Fruit fly (Drosophila melanogaster) whole organism, embryonic: ENCODE results near the gene asp.
A peak's percentile ranks its signal among the peaks of the same experiment; 100 is the strongest.

Source experiments
- Blimp-1 ChIP-seq: fragments of 200-800 bp; sonication (Bioruptor generic); optimal IDR thresholded peaks from 3 replicates; lab custom pipeline; 2018; ENCODE audit warnings: missing biosample characterization, missing genetic modification characterization, mild to moderate bottlenecking, moderate library complexity, missing genetic modification reagents
- BtbVII ChIP-seq: fragments of 200-800 bp; sonication (Bioruptor generic); optimal IDR thresholded peaks from 3 replicates; lab custom pipeline; 2017; ENCODE audit warnings: missing biosample characterization, mild to moderate bottlenecking, missing genetic modification characterization
- Bteb2 ChIP-seq: fragments of 200-800 bp; sonication (Bioruptor generic); optimal IDR thresholded peaks from 2 replicates; lab custom pipeline; 2016; ENCODE audit warnings: missing biosample characterization, missing genetic modification characterization
- CG11247 ChIP-seq: fragments of 200-800 bp; sonication (Bioruptor generic); IDR thresholded peaks from 2 replicates; pipeline ENCODE4 v1.3.6; 2022; ENCODE audit warnings: missing biosample characterization, missing genetic modification characterization
- CG13287 ChIP-seq: fragments of 200-800 bp; sonication (Bioruptor generic); IDR thresholded peaks from 2 replicates; pipeline ENCODE4 v1.3.6; 2022; ENCODE audit warnings: missing biosample characterization, missing genetic modification characterization; ENCODE audit not compliant: partially characterized antibody
- CG14441 ChIP-seq: fragments of 200-800 bp; sonication (Bioruptor generic); IDR thresholded peaks from 2 replicates; pipeline ENCODE4 v1.3.6; 2022; ENCODE audit warnings: missing biosample characterization, missing genetic modification characterization
- CG14860 ChIP-seq: fragments of 200-800 bp; sonication (Bioruptor generic); IDR thresholded peaks from 3 replicates; pipeline ENCODE4 v1.3.6; 2022; ENCODE audit warnings: missing biosample characterization, missing genetic modification characterization; ENCODE audit not compliant: partially characterized antibody
- CG15514 ChIP-seq: fragments of 200-800 bp; sonication (Bioruptor generic); optimal IDR thresholded peaks from 3 replicates; lab custom pipeline; 2017; ENCODE audit warnings: missing biosample characterization, missing genetic modification characterization, mild to moderate bottlenecking, moderate library complexity, missing genetic modification reagents
- CG1603 ChIP-seq: fragments of 200-800 bp; sonication (Bioruptor generic); optimal IDR thresholded peaks from 2 replicates; lab custom pipeline; 2019; ENCODE audit warnings: missing biosample characterization, mild to moderate bottlenecking, missing genetic modification characterization, moderate library complexity
- CG1832 ChIP-seq: fragments of 200-800 bp; sonication (Bioruptor generic); optimal IDR thresholded peaks from 2 replicates; lab custom pipeline; 2017; ENCODE audit warnings: missing biosample characterization, mild to moderate bottlenecking, missing genetic modification characterization, inconsistent platforms
- CG18619 ChIP-seq: fragments of 200-800 bp; sonication (Bioruptor generic); optimal IDR thresholded peaks from 3 replicates; lab custom pipeline; 2017; ENCODE audit warnings: missing biosample characterization, mild to moderate bottlenecking, missing genetic modification characterization
- CG2120 ChIP-seq: fragments of 200-800 bp; sonication (Bioruptor generic); optimal IDR thresholded peaks from 3 replicates; lab custom pipeline; 2016; ENCODE audit warnings: missing biosample characterization, missing genetic modification characterization
- CG3281 ChIP-seq: fragments of 200-800 bp; sonication (Bioruptor generic); optimal IDR thresholded peaks from 3 replicates; lab custom pipeline; 2017; ENCODE audit warnings: missing biosample characterization, mild to moderate bottlenecking, missing genetic modification characterization
- CG3847 ChIP-seq: fragments of 200-800 bp; sonication (Bioruptor generic); IDR thresholded peaks from 2 replicates; pipeline ENCODE4 v1.3.6; 2022; ENCODE audit warnings: missing biosample characterization, missing genetic modification characterization
- CG5180 ChIP-seq: fragments of 200-800 bp; sonication (Bioruptor generic); optimal IDR thresholded peaks from 3 replicates; lab custom pipeline; 2017; ENCODE audit warnings: missing biosample characterization, missing genetic modification characterization, mild to moderate bottlenecking, moderate library complexity, missing genetic modification reagents
- CG6683 ChIP-seq: fragments of 200-800 bp; sonication (Bioruptor generic); optimal IDR thresholded peaks from 2 replicates; lab custom pipeline; 2017; ENCODE audit warnings: missing biosample characterization, mild to moderate bottlenecking, missing genetic modification characterization, missing genetic modification reagents
- CG6689 ChIP-seq: fragments of 200-800 bp; sonication (Bioruptor generic); IDR thresholded peaks from 2 replicates; pipeline ENCODE4 v1.3.6; 2022; ENCODE audit warnings: missing biosample characterization, missing genetic modification characterization
- CG6765 ChIP-seq: fragments of 200-800 bp; sonication (Bioruptor generic); optimal IDR thresholded peaks from 3 replicates; lab custom pipeline; 2017; ENCODE audit warnings: missing biosample characterization, mild to moderate bottlenecking, missing genetic modification characterization
- Dfd ChIP-seq, 2 experiments: fragments of >200 bp; optimal IDR thresholded peaks; 2 replicates each; lab custom pipeline; 2017; ENCODE audit warnings: missing biosample characterization in 2 of 2, missing genetic modification characterization in 2 of 2
- Dp ChIP-seq: fragments of 200-800 bp; sonication (Bioruptor generic); optimal IDR thresholded peaks from 2 replicates; lab custom pipeline; 2018; ENCODE audit warnings: missing biosample characterization, mild to moderate bottlenecking, missing genetic modification characterization, moderate library complexity
- E2f2 ChIP-seq: fragments of 200-800 bp; sonication (Bioruptor generic); IDR thresholded peaks from 2 replicates; pipeline ENCODE4 v1.3.6; 2022; ENCODE audit warnings: missing biosample characterization, missing genetic modification characterization
- Ets65A ChIP-seq: fragments of 200-800 bp; sonication (Bioruptor generic); peaks from one replicate; lab custom pipeline; 2016; ENCODE audit warnings: missing biosample characterization, missing genetic modification characterization
- Ets97D ChIP-seq: fragments of 200-800 bp; sonication (Bioruptor generic); optimal IDR thresholded peaks from 3 replicates; lab custom pipeline; 2016; ENCODE audit warnings: missing biosample characterization, missing genetic modification characterization
- Fer2 ChIP-seq: fragments of 200-800 bp; sonication (Bioruptor generic); optimal IDR thresholded peaks from 2 replicates; lab custom pipeline; 2018; ENCODE audit warnings: missing biosample characterization, mild to moderate bottlenecking, missing genetic modification characterization, moderate library complexity
- MBD-R2 ChIP-seq: fragments of 200-800 bp; sonication (Bioruptor generic); IDR thresholded peaks from 2 replicates; pipeline ENCODE4 v1.3.6; 2022; ENCODE audit warnings: missing biosample characterization, missing genetic modification characterization
- Myb ChIP-seq: fragments of 200-800 bp; sonication (Bioruptor generic); optimal IDR thresholded peaks from 2 replicates; lab custom pipeline; 2016; ENCODE audit warnings: missing biosample characterization, missing genetic modification characterization
- NK7.1 ChIP-seq: fragments of 200-800 bp; sonication (Bioruptor generic); optimal IDR thresholded peaks from 3 replicates; lab custom pipeline; 2016; ENCODE audit warnings: missing biosample characterization, missing genetic modification characterization
- Scr ChIP-seq: fragments of 200-800 bp; sonication (Bioruptor generic); IDR thresholded peaks from 2 replicates; pipeline ENCODE4 v1.3.6; 2022; ENCODE audit warnings: missing biosample characterization, missing genetic modification characterization; ENCODE audit not compliant: partially characterized antibody
- abd-A ChIP-seq: fragments of 200-800 bp; sonication (Bioruptor generic); optimal IDR thresholded peaks from 3 replicates; lab custom pipeline; 2019; ENCODE audit warnings: missing biosample characterization, mild to moderate bottlenecking, missing genetic modification characterization, moderate library complexity
- amos ChIP-seq: fragments of 200-800 bp; sonication (Bioruptor generic); IDR thresholded peaks from 2 replicates; pipeline ENCODE4 v1.3.6; 2022; ENCODE audit warnings: missing biosample characterization, missing genetic modification characterization; ENCODE audit not compliant: partially characterized antibody
- danr ChIP-seq: fragments of 200-800 bp; sonication (Bioruptor generic); IDR thresholded peaks from 2 replicates; pipeline ENCODE4 v1.3.6; 2022; ENCODE audit warnings: missing biosample characterization, missing genetic modification characterization
- gfzf ChIP-seq: fragments of 200-800 bp; sonication (Bioruptor generic); optimal IDR thresholded peaks from 2 replicates; lab custom pipeline; 2016; ENCODE audit warnings: missing biosample characterization, mild to moderate bottlenecking, missing genetic modification characterization, moderate library complexity
- grn ChIP-seq: fragments of 200-800 bp; sonication (Bioruptor generic); optimal IDR thresholded peaks from 3 replicates; lab custom pipeline; 2017; ENCODE audit warnings: missing biosample characterization, missing genetic modification characterization
- gro ChIP-seq: fragments of 200-800 bp; sonication (Bioruptor generic); optimal IDR thresholded peaks from 2 replicates; lab custom pipeline; 2016; ENCODE audit warnings: missing biosample characterization, missing genetic modification characterization
- gt ChIP-seq: fragments of 200-800 bp; sonication (Bioruptor generic); IDR thresholded peaks from 2 replicates; pipeline ENCODE4 v1.3.6; 2022; ENCODE audit warnings: missing biosample characterization, missing genetic modification characterization
- hkb ChIP-seq, 2 experiments: fragments of 200-800 bp in 1 of 2; fragments of >200 bp in 1 of 2; sonication (Bioruptor generic) in 1 of 2; IDR thresholded peaks in 1 of 2; optimal IDR thresholded peaks in 1 of 2; 2 replicates each; pipeline versions ENCODE4 v1.3.6 to Lab custom; 2017 to 2022; ENCODE audit warnings: missing biosample characterization in 1 of 2, missing genetic modification characterization in 1 of 2
- klu ChIP-seq: fragments of 200-800 bp; sonication (Bioruptor generic); IDR thresholded peaks from 2 replicates; pipeline ENCODE4 v1.3.6; 2022; ENCODE audit warnings: missing biosample characterization, missing genetic modification characterization
- lab ChIP-seq: fragments of 200-800 bp; sonication (Bioruptor generic); optimal IDR thresholded peaks from 3 replicates; lab custom pipeline; 2017; ENCODE audit warnings: missing biosample characterization, missing genetic modification characterization, mild to moderate bottlenecking, moderate library complexity, missing genetic modification reagents
- lmd ChIP-seq: fragments of 200-800 bp; sonication (Bioruptor generic); IDR thresholded peaks from 2 replicates; pipeline ENCODE4 v1.3.6; 2022; ENCODE audit warnings: missing biosample characterization, missing genetic modification characterization
- lola ChIP-seq, 3 experiments: fragments of >200 bp in 2 of 3; fragments of 200-800 bp in 1 of 3; sonication (Bioruptor generic) in 1 of 3; optimal IDR thresholded peaks; 2 replicates each; lab custom pipeline; 2017 to 2019; ENCODE audit warnings: missing biosample characterization in 3 of 3, missing genetic modification characterization in 3 of 3, mild to moderate bottlenecking in 1 of 3, moderate library complexity in 1 of 3
- luna ChIP-seq: fragments of 200-800 bp; sonication (Bioruptor generic); optimal IDR thresholded peaks from 2 replicates; lab custom pipeline; 2016; ENCODE audit warnings: missing biosample characterization, missing genetic modification characterization
- org-1 ChIP-seq: fragments of 200-800 bp; sonication (Bioruptor generic); optimal IDR thresholded peaks from 2 replicates; lab custom pipeline; 2017; ENCODE audit warnings: missing biosample characterization, missing genetic modification characterization
- so ChIP-seq: fragments of 200-800 bp; sonication (Bioruptor generic); IDR thresholded peaks from 3 replicates; pipeline ENCODE4 v1.3.6; 2022; ENCODE audit warnings: missing biosample characterization, missing genetic modification characterization
- sqz ChIP-seq: fragments of 200-800 bp; sonication (Bioruptor generic); optimal IDR thresholded peaks from 3 replicates; lab custom pipeline; 2018; ENCODE audit warnings: missing biosample characterization, mild to moderate bottlenecking, missing genetic modification characterization
- stwl ChIP-seq: fragments of 200-800 bp; sonication (Bioruptor generic); optimal IDR thresholded peaks from 3 replicates; lab custom pipeline; 2018; ENCODE audit warnings: missing biosample characterization, mild to moderate bottlenecking, missing genetic modification characterization, moderate library complexity
- toy ChIP-seq: fragments of 200-800 bp; sonication (Bioruptor generic); IDR thresholded peaks from 2 replicates; pipeline ENCODE4 v1.3.6; 2022; ENCODE audit warnings: missing biosample characterization, missing genetic modification characterization
- vvl ChIP-seq: fragments of 200-800 bp; sonication (Bioruptor generic); IDR thresholded peaks from 2 replicates; pipeline ENCODE4 v1.3.6; 2022; ENCODE audit warnings: missing biosample characterization, missing genetic modification characterization
- wek ChIP-seq: fragments of 200-800 bp; sonication (Bioruptor generic); optimal IDR thresholded peaks from 3 replicates; lab custom pipeline; 2018; ENCODE audit warnings: missing biosample characterization, mild to moderate bottlenecking, missing genetic modification characterization, moderate library complexity
- z ChIP-seq: fragments of 200-800 bp; sonication (Bioruptor generic); IDR thresholded peaks from 3 replicates; pipeline ENCODE4 v1.3.6; 2022; ENCODE audit warnings: missing biosample characterization, missing genetic modification characterization

The asp gene

DNA sequence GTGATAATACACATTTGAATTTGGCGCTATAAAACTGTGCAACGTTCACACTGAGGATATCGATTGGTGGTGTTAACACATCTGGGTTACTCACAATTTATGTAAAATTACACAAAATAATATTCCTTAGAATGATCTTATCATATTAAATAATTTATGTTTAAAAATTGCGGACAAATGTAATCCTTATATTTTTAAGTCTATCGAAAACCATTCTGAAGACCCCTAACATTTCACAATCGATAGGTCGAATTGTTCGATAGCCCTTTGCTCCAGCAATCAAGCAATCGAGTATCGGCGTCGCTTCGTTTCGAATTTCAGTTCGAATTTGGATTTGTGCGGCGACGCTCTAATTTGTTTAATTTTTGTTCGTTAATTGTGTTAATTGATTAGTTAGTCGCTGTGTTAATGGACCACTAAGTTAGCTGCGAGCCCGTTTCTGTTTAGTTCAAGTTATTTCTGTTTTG is at the start of gene asp (continued):
- no peak for TF ChIP-seq Bteb2
- TF ChIP-seq z: no peak
- no peak for TF ChIP-seq abd-A (tag; lab: Kevin White, UChicago)
- TF ChIP-seq luna: no peak
- no peak for TF ChIP-seq BtbVII (GFP tag; lab: Kevin White, UChicago)
- TF ChIP-seq Dfd (GFP tag; optimal IDR thresholded peaks at IDR 0.05; lab: Kevin White, UChicago): no peak
- no peak for TF ChIP-seq grn (GFP tag; lab: Kevin White, UChicago)
- TF ChIP-seq CG14441: no peak
- no peak for TF ChIP-seq CG11247
- no peak for TF ChIP-seq CG6765 (GFP tag; lab: Kevin White, UChicago)
- TF ChIP-seq Fer2: no peak
- TF ChIP-seq Ets97D (GFP tag; lab: Kevin White, UChicago): peak; percentile 39
- no peak for TF ChIP-seq CG6683 (GFP tag; lab: Kevin White, UChicago)
- TF ChIP-seq CG2120 (GFP tag; lab: Kevin White, UChicago): no peak
- no peak for TF ChIP-seq gro (GFP tag; lab: Kevin White, UChicago)
- no peak for TF ChIP-seq CG5180
- no peak for TF ChIP-seq gt (GFP tag; lab: Robert Waterston, UW)
- TF ChIP-seq lola (GFP tag; optimal IDR thresholded peaks at IDR 0.05; lab: Kevin White, UChicago): no peak
- no peak for TF ChIP-seq NK7.1 (GFP tag; lab: Kevin White, UChicago)
- no peak for TF ChIP-seq CG6689 (GFP tag; lab: Robert Waterston, UW)
- no peak for TF ChIP-seq org-1
- TF ChIP-seq CG18619 (GFP tag; lab: Kevin White, UChicago): no peak
- TF ChIP-seq toy (GFP tag; lab: Robert Waterston, UW): no peak
- TF ChIP-seq CG3847 (GFP tag; lab: Robert Waterston, UW): peak; percentile 39; the same call in 1 of the 2 replicates
- TF ChIP-seq CG15514: peak; percentile 56
- TF ChIP-seq lab (GFP tag; lab: Kevin White, UChicago): no peak

DNA sequence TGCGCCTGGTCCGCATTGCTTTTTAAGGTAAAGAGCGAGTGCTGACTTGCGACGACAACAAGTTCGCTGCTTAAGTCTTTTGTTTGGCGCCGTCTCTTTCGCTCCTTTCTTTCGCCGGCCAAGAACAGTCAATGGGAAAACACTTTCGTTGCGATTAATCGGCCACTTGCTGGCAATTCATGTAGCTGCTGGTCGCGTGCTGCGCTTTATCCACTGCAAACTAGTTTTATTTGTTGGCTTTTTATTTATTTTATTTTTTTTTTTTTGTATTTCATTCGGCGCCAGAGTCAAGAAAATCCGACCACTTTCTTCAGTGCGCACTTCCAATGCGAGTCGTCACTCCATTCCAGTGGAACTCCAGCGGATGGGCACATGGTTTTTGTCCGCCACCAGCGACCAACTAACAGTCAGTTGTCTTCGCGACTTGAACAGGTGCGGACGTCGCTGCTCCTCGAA is 41.2 kb upstream of the asp start, which contains the start of the genes CG13627 and CG46316:
TSS of gene CG13627 (plus strand) at position 406 of the 456 bp plus-strand sequence.
TSS of gene CG46316 (plus strand) at position 406 of the 456 bp plus-strand sequence.
- no peak for TF ChIP-seq Myb (GFP tag; lab: Kevin White, UChicago)
- TF ChIP-seq sqz: no peak
- TF ChIP-seq wek: no peak
- TF ChIP-seq so (GFP tag; lab: Robert Waterston, UW): no peak
- TF ChIP-seq Ets65A (GFP tag; lab: Kevin White, UChicago): peak; percentile 63
- peak; percentile 80 for TF ChIP-seq Blimp-1 (GFP tag; lab: Kevin White, UChicago)
- no peak for TF ChIP-seq lab (GFP tag; lab: Kevin White, UChicago)
- no peak for TF ChIP-seq CG14860
- no peak for TF ChIP-seq lmd (GFP tag; lab: Robert Waterston, UW)
- TF ChIP-seq vvl (GFP tag; lab: Robert Waterston, UW): peak; percentile 44; the same call in 1 of the 2 replicates
- TF ChIP-seq CG1603 (tag; lab: Kevin White, UChicago): no peak
- no peak for TF ChIP-seq klu
- no peak for TF ChIP-seq CG1832 (GFP tag; lab: Kevin White, UChicago)
- TF ChIP-seq, all 482 proteins: peak for 3

DNA sequence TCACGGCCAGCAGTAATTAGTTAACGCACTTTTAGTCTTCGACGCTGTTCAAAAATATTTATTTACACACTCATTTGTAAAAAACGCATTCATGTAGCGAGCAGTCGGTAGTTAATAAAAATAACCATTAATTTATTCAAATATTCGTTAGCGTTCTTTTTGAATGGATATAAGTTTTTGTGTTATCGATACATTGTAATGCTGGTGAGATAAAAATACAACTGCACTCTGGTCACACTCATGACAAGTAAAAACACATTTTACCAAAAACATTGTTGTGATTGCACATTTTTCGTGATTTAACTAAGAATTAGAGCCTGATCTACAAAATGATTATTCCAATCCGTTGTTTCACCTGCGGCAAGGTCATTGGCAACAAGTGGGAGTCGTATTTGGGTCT is 36.4 kb upstream of the asp start, which contains the start of gene Polr2L:
TSS of gene Polr2L (plus strand) at position 223 of the 400 bp plus-strand sequence.
- TF ChIP-seq Scr (peak; percentile 41; the same call in 1 of the 2 replicates), stwl (tag; lab: Kevin White, UChicago) (peak; percentile 62), hkb (optimal IDR thresholded peaks at IDR 0.05; lab: Kevin White, UChicago) (no peak), hkb (GFP tag; IDR thresholded peaks at IDR 0.05; lab: Robert Waterston, UW) (no peak), CG3281 (peak; percentile 69), amos (GFP tag; lab: Robert Waterston, UW) (0 out of 2 replicates have a peak, but pooled peaks have one; percentile 21), E2f2 (peak; percentile 74), CG13287 (GFP tag; lab: Robert Waterston, UW) (peak; percentile 25; the same call in 1 of the 2 replicates), Dp (GFP tag; lab: Kevin White, UChicago) (peak; percentile 70), gfzf (peak; percentile 70), CG14441 (no peak), MBD-R2 (peak; percentile 50; the same call in 1 of the 2 replicates), vvl (GFP tag; lab: Robert Waterston, UW) (peak; percentile 34; the same call in 1 of the 2 replicates), danr (GFP tag; lab: Robert Waterston, UW) (no peak)
